Fruit fly (Drosophila melanogaster): ENCODE data around the gene CG4815.

The CG4815 gene

DNA sequence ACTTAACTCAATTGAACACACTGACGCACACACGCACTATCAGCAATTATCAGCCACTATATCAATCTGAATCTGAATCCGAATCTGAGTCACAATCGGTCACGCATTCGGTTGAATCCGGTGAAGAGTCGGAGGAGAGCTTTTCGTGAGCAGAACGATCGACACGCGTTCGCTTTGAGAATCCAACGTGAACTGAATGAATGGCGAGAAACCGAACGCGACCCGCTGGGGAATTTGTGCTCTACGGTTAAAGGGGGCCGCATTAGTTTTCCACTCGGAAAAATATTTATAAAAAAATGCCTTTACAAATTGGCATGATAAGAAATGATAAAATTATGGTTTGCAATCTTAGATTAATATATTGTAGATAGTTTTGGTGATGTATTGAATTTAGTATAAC is 2.4 kb downstream of the CG4815 start, which contains the start of gene betaTub97EF (continued):
- TF ChIP-seq Atf3 (GFP tag; optimal IDR thresholded peaks at IDR 0.05) (no peak), CG10366 (GFP tag; IDR thresholded peaks at IDR 0.05) (peak; percentile 30; the same call in 1 of the 2 replicates), cg (GFP tag; optimal IDR thresholded peaks at IDR 0.05) (no peak), zf30C (GFP tag; optimal IDR thresholded peaks at IDR 0.05) (peak; percentile 5), br (optimal IDR thresholded peaks at IDR 0.05) (no peak), peb (GFP tag; IDR thresholded peaks at IDR 0.05) (no peak), CG18262 (tag; optimal IDR thresholded peaks at IDR 0.05) (no peak), fd96Cb (tag; optimal IDR thresholded peaks at IDR 0.05) (no peak), slou (GFP tag; optimal IDR thresholded peaks at IDR 0.05) (peak; percentile 1), Ets97D (GFP tag; optimal IDR thresholded peaks at IDR 0.05) (no peak), CG4360 (GFP tag; IDR thresholded peaks at IDR 0.05) (no peak), CG31441 (GFP tag; IDR thresholded peaks at IDR 0.05) (no peak), chn (GFP tag; optimal IDR thresholded peaks at IDR 0.05) (no peak), CG7372 (GFP tag; IDR thresholded peaks at IDR 0.05) (0 out of 2 replicates have a peak, but pooled peaks have one; percentile 12), CG9215 (GFP tag; IDR thresholded peaks at IDR 0.05) (no peak), slbo (GFP tag; IDR thresholded peaks at IDR 0.05) (peak; percentile 77), D19B (GFP tag; optimal IDR thresholded peaks at IDR 0.05) (no peak), Atf6 (GFP tag; IDR thresholded peaks at IDR 0.05) (no peak), hth (optimal IDR thresholded peaks at IDR 0.05) (no peak), MTF-1 (GFP tag; optimal IDR thresholded peaks at IDR 0.05; ENCODE audit: borderline replicate concordance) (no peak), CG6654 (GFP tag; optimal IDR thresholded peaks at IDR 0.05) (no peak), TFAM (GFP tag; optimal IDR thresholded peaks at IDR 0.05) (no peak), CG16815 (GFP tag; optimal IDR thresholded peaks at IDR 0.05) (no peak), esg (GFP tag; conservative IDR thresholded peaks at IDR 0.05) (0 out of 2 replicates have a peak, but pooled peaks have one; percentile 7), CG10274 (GFP tag; optimal IDR thresholded peaks at IDR 0.05) (no peak), NfI (GFP tag; optimal IDR thresholded peaks at IDR 0.05) (no peak), shn (GFP tag; optimal IDR thresholded peaks at IDR 0.05) (no peak), CG3065 (GFP tag; optimal IDR thresholded peaks at IDR 0.05) (no peak), CG31365 (tag; optimal IDR thresholded peaks at IDR 0.05) (no peak), CG5180 (GFP tag; optimal IDR thresholded peaks at IDR 0.05) (no peak), odd (GFP tag; optimal IDR thresholded peaks at IDR 0.05) (no peak), Mad (GFP tag; optimal IDR thresholded peaks at IDR 0.05) (no peak), ftz-f1 (GFP tag; optimal IDR thresholded peaks at IDR 0.05) (no peak), Awh (GFP tag; IDR thresholded peaks at IDR 0.05) (no peak), disco-r (GFP tag; optimal IDR thresholded peaks at IDR 0.05) (no peak), CG7928 (GFP tag; optimal IDR thresholded peaks at IDR 0.05) (no peak), Elba2 (GFP tag; optimal IDR thresholded peaks at IDR 0.05) (no peak), CG18476 (GFP tag; optimal IDR thresholded peaks at IDR 0.05) (no peak), fd102C (GFP tag; optimal IDR thresholded peaks at IDR 0.05) (no peak), CG3726 (GFP tag; IDR thresholded peaks at IDR 0.05) (no peak), CkIIα-i1 (GFP tag; IDR thresholded peaks at IDR 0.05) (no peak), CG3281 (GFP tag; optimal IDR thresholded peaks at IDR 0.05) (no peak), gro (GFP tag; optimal IDR thresholded peaks at IDR 0.05) (peak; percentile 23), CG18764 (GFP tag; optimal IDR thresholded peaks at IDR 0.05) (no peak), sisA (GFP tag; IDR thresholded peaks at IDR 0.05) (no peak), klu (GFP tag; IDR thresholded peaks at IDR 0.05) (no peak), Bdp1 (GFP tag; optimal IDR thresholded peaks at IDR 0.05) (no peak), CG13296 (GFP tag; optimal IDR thresholded peaks at IDR 0.05) (no peak), CG17359 (tag; optimal IDR thresholded peaks at IDR 0.05) (no peak), bcd (GFP tag; optimal IDR thresholded peaks at IDR 0.05) (no peak), Bgb (GFP tag; IDR thresholded peaks at IDR 0.05; ENCODE audit: partially characterized antibody) (0 out of 2 replicates have a peak, but pooled peaks have one; percentile 35), CG32767 (GFP tag; IDR thresholded peaks at IDR 0.05) (0 out of 2 replicates have a peak, but pooled peaks have one; percentile 7), trh (GFP tag; optimal IDR thresholded peaks at IDR 0.05) (no peak)
